Fruit fly (Drosophila melanogaster): ENCODE results near the gene hyx.

The hyx gene

dm6 chr3R:9013765-9014380, 24.7 kb upstream of the hyx start (continued):
- peak; percentile 60 for TF ChIP-seq CoRest (tag; optimal IDR thresholded peaks at IDR 0.05)
- TF ChIP-seq Rx (GFP tag; IDR thresholded peaks at IDR 0.05): no peak
- peak; percentile 43 for TF ChIP-seq tin (GFP tag; optimal IDR thresholded peaks at IDR 0.05)
- TF ChIP-seq kah (GFP tag; optimal IDR thresholded peaks at IDR 0.05): no peak
- TF ChIP-seq ash1 (GFP tag; optimal IDR thresholded peaks at IDR 0.05): no peak
- TF ChIP-seq Dll (GFP tag; IDR thresholded peaks at IDR 0.05; ENCODE audit: partially characterized antibody): peak; percentile 46; the same call in 1 of the 4 replicates
- peak; percentile 52; the same call in 1 of the 3 replicates for TF ChIP-seq CG34422 (GFP tag; IDR thresholded peaks at IDR 0.05)
- TF ChIP-seq Meics (GFP tag; optimal IDR thresholded peaks at IDR 0.05): no peak
- TF ChIP-seq danr (GFP tag; IDR thresholded peaks at IDR 0.05): no peak
- TF ChIP-seq Fer3 (tag; optimal IDR thresholded peaks at IDR 0.05): no peak
- TF ChIP-seq B-H2 (GFP tag; optimal IDR thresholded peaks at IDR 0.05): peak; percentile 58
- TF ChIP-seq Atf3 (GFP tag; optimal IDR thresholded peaks at IDR 0.05): peak; percentile 27
- TF ChIP-seq CG1024 (GFP tag; IDR thresholded peaks at IDR 0.05): peak; percentile 30; the same call in 1 of the 2 replicates
- no peak for TF ChIP-seq D19B (GFP tag; optimal IDR thresholded peaks at IDR 0.05)
- TF ChIP-seq CG4328 (GFP tag; optimal IDR thresholded peaks at IDR 0.05): peak; percentile 12
- TF ChIP-seq CG34376 (GFP tag; optimal IDR thresholded peaks at IDR 0.05): peak; percentile 73
- TF ChIP-seq CG3163 (GFP tag; optimal IDR thresholded peaks at IDR 0.05): peak; percentile 56
- TF ChIP-seq E2f2 (GFP tag; IDR thresholded peaks at IDR 0.05): peak; percentile 35; the same call in 1 of the 2 replicates
- TF ChIP-seq CG3995 (GFP tag; optimal IDR thresholded peaks at IDR 0.05): peak; percentile 33
- TF ChIP-seq CG43689 (GFP tag; IDR thresholded peaks at IDR 0.05): no peak
- peak; percentile 47 for TF ChIP-seq phol (tag; optimal IDR thresholded peaks at IDR 0.05)
- no peak for TF ChIP-seq fd64A (GFP tag; optimal IDR thresholded peaks at IDR 0.05)
- TF ChIP-seq grn (GFP tag; optimal IDR thresholded peaks at IDR 0.05): no peak
- TF ChIP-seq vfl (GFP tag; optimal IDR thresholded peaks at IDR 0.05): peak; percentile 36
- TF ChIP-seq nerfin-2 (GFP tag; IDR thresholded peaks at IDR 0.05; ENCODE audit: partially characterized antibody): peak; percentile 14; the same call in 1 of the 2 replicates
- no peak for TF ChIP-seq Deaf1 (tag; optimal IDR thresholded peaks at IDR 0.05)
- TF ChIP-seq tll (GFP tag; optimal IDR thresholded peaks at IDR 0.05): no peak
- TF ChIP-seq CG33213 (GFP tag; optimal IDR thresholded peaks at IDR 0.05): peak; percentile 22
- TF ChIP-seq unpg (GFP tag; optimal IDR thresholded peaks at IDR 0.05): peak; percentile 43
- TF ChIP-seq CG10209 (GFP tag; optimal IDR thresholded peaks at IDR 0.05): no peak
- peak; percentile 49 for TF ChIP-seq CG2712 (tag; optimal IDR thresholded peaks at IDR 0.05)
- TF ChIP-seq Stat92E (GFP tag; optimal IDR thresholded peaks at IDR 0.05): no peak
- TF ChIP-seq Camta (GFP tag; optimal IDR thresholded peaks at IDR 0.05): peak; percentile 44
- no peak for TF ChIP-seq Spps (tag; optimal IDR thresholded peaks at IDR 0.05)
- TF ChIP-seq bab2 (GFP tag; optimal IDR thresholded peaks at IDR 0.05): peak; percentile 38
- no peak for TF ChIP-seq CG6175 (GFP tag; IDR thresholded peaks at IDR 0.05)
- TF ChIP-seq CG18599 (GFP tag; optimal IDR thresholded peaks at IDR 0.05): no peak
- TF ChIP-seq grau (tag; optimal IDR thresholded peaks at IDR 0.05): peak; percentile 54
- no peak for TF ChIP-seq TFAM (GFP tag; optimal IDR thresholded peaks at IDR 0.05)
- TF ChIP-seq CG11093 (GFP tag; IDR thresholded peaks at IDR 0.05): no peak
- TF ChIP-seq pnt (GFP tag; optimal IDR thresholded peaks at IDR 0.05): peak; percentile 45
- TF ChIP-seq Ets97D (GFP tag; optimal IDR thresholded peaks at IDR 0.05): peak; percentile 45
- TF ChIP-seq Myb (GFP tag; optimal IDR thresholded peaks at IDR 0.05): peak; percentile 55
- 0 out of 2 replicates have a peak, but pooled peaks have one; percentile 35 for TF ChIP-seq CG11247 (GFP tag; IDR thresholded peaks at IDR 0.05)
- TF ChIP-seq maf-S (GFP tag; optimal IDR thresholded peaks at IDR 0.05): peak; percentile 65
- no peak for TF ChIP-seq pros (GFP tag; optimal IDR thresholded peaks at IDR 0.05)
- TF ChIP-seq CG10462 (GFP tag; optimal IDR thresholded peaks at IDR 0.05): no peak
- no peak for TF ChIP-seq CG31224 (GFP tag; IDR thresholded peaks at IDR 0.05)
- TF ChIP-seq BEAF-32 (GFP tag; optimal IDR thresholded peaks at IDR 0.05): peak; percentile 31
